Worm (Caenorhabditis elegans): ENCODE data around the gene C16C8.20.

Gene C16C8.20

DNA sequence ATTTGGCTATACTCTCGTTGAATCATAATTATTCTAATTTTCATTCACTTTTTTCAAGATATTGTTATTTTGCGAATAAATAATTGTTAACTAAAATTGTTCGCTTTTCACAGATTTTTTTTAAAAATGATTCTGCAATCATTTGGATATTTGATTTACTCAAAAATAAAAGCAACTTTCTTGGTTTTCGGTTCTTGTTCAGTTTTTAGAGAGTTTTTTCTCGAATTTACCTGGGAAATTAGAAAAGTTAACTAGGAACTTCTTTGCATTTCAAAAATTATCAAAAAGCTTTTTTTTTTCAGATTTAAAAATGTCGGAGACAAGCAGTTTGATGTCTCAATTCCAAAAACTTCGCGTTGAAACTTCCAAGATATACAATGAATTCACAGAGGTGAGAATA lies at the start of gene C16C8.20, which contains the start of gene gldi-6:
Gene C16C8.20, plus strand, starts transcription at position 301 of the 400 bp plus-strand sequence.
Gene gldi-6, plus strand, starts transcription at position 301 of the 400 bp plus-strand sequence.
- TF ChIP-seq C16A3.4 (tag; optimal IDR thresholded peaks at IDR 0.05) (no peak), nhr-11 (tag; optimal IDR thresholded peaks at IDR 0.05) (no peak), dpl-1 (GFP tag; optimal IDR thresholded peaks at IDR 0.05) (no peak)

DNA sequence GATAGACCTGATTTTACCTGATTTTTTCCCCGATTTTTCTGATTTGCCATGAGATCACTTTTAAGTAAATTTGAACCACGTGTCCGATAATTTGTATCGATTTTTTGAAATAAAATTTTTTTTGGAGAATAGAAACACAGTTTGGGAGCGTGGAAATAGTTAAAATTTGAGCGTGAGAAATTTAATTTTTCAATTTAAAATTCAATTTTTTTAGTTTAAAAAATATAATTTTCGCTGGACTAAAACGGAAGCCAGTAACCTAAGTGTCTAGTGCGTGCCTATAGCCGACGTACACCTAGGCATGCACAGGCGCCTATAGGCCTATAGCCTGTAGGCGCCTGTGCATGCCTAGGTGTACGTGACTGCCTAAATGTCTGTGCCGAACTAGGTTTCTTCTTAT lies 47.5 kb upstream of the C16C8.20 start, which contains the start of gene nep-9:
Gene nep-9, minus strand, starts transcription at position 101 of the 400 bp plus-strand sequence.
- TF ChIP-seq hlh-4 (tag; optimal IDR thresholded peaks at IDR 0.05) (no peak), ztf-11 (tag; optimal IDR thresholded peaks at IDR 0.05) (no peak), dsc-1 (tag; optimal IDR thresholded peaks at IDR 0.05) (no peak), jun-1 (tag; optimal IDR thresholded peaks at IDR 0.05) (no peak)

DNA sequence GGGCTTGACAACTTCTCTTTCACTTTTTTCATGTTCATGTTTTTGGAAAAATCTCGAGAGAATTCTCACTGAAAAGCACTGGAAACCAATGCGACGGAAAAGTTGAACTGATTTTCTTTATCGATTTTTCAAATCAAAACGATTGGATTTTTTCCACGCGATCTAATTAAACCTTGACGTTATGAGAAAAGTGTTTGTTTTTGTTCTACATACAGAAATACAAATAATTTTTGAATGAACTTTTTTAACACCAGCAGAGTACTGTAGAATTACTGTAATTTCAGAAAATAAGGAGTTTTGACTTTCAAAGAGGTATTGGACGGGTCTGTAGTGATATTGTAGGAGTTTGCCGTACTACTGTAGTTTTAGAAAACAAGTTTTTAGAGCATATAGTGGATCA lies 43.9 kb upstream of the C16C8.20 start, which contains the start of gene nep-10:
Gene nep-10, minus strand, starts transcription at position 101 of the 400 bp plus-strand sequence.
- TF ChIP-seq sup-37 (GFP tag; optimal IDR thresholded peaks at IDR 0.05): no peak
- TF ChIP-seq nhr-19 (GFP tag; conservative IDR thresholded peaks at IDR 0.05): no peak
- TF ChIP-seq ztf-11 (tag; optimal IDR thresholded peaks at IDR 0.05): no peak
- TF ChIP-seq efl-1 (optimal IDR thresholded peaks at IDR 0.05): no peak
- peak in 1 of 2 experiments; percentile 79 for TF ChIP-seq efl-1 (GFP tag; optimal IDR thresholded peaks at IDR 0.05 in 1 of 2)
- TF ChIP-seq nhr-90 (tag; optimal IDR thresholded peaks at IDR 0.05; ENCODE audit: poor library complexity): no peak
- TF ChIP-seq fkh-8 (tag; optimal IDR thresholded peaks at IDR 0.05): no peak
- no peak for TF ChIP-seq C34B4.2 (tag; optimal IDR thresholded peaks at IDR 0.05)

DNA sequence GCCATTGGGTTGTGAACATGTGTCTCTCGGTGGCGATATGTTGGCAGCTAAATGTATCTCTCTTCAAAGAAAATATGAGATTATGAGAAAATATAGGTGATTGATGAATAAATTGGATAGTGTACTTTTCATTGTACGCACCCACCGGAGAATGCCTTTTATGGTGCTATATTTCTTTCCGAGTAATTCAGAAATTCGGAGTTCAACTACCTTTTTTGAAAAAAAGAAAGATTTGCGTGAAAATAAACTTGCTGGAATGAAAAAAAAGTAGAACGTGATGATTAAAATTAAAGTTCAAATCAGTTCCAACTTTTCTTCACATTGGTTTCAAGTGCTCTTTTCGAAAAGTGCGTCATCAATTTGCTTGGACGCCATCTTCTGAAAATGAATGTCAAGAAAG lies 43.2 kb upstream of the C16C8.20 start, which contains the start of gene nep-8:
Gene nep-8, plus strand, starts transcription at position 301 of the 400 bp plus-strand sequence.
- TF ChIP-seq nhr-71 (tag; optimal IDR thresholded peaks at IDR 0.05): no peak
- no peak for TF ChIP-seq C16A3.4 (tag; optimal IDR thresholded peaks at IDR 0.05)
- TF ChIP-seq ets-5 (GFP tag; IDR thresholded peaks at IDR 0.05): no peak
- no peak for TF ChIP-seq ztf-4 (tag; optimal IDR thresholded peaks at IDR 0.05)
- TF ChIP-seq lin-13 (GFP tag; optimal IDR thresholded peaks at IDR 0.05): no peak
- TF ChIP-seq fos-1 (tag; optimal IDR thresholded peaks at IDR 0.05): no peak
- TF ChIP-seq mef-2 (tag; optimal IDR thresholded peaks at IDR 0.05): no peak
- no peak for TF ChIP-seq hpl-2 (GFP tag; optimal IDR thresholded peaks at IDR 0.05)
- no peak for TF ChIP-seq xbp-1 (tag; optimal IDR thresholded peaks at IDR 0.05)
- TF ChIP-seq C04F5.9 (tag; optimal IDR thresholded peaks at IDR 0.05): no peak
- TF ChIP-seq sup-37 (GFP tag; optimal IDR thresholded peaks at IDR 0.05): no peak
- no peak for TF ChIP-seq unc-130 (tag; optimal IDR thresholded peaks at IDR 0.05)

DNA sequence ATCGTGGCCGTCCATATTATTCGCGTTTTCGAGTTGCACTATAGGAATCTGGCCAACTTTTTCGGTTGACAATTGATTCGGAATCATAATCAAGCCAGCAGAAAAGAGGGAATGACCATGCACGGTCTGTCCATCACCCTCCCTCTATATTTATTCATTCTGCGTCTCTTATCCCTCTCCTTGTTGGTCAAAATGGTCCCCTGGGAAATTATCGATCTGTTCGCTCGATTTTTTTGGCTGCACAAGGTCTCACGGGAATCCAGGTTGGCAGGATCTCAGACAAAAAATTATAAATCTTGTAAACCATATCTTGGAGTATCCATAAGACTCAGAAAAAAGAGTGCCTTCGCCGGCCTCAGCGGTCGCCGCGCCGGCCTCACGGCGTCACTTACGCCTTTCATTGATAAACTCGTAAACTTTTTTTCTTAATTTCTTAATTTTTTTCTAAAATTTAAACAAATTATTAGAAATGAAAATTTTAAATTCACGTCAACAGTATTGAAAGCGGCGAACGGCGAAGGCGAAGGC lies 32.3 kb upstream of the C16C8.20 start, which contains the start of the genes F18A12.7 and F18A12.2:
Gene F18A12.7, minus strand, starts transcription at position 101 of the 528 bp plus-strand sequence.
Gene F18A12.2, plus strand, starts transcription at position 478 of the 528 bp plus-strand sequence.
- TF ChIP-seq nhr-85 (tag) (no peak), sox-4 (tag; optimal IDR thresholded peaks at IDR 0.05) (no peak), lin-35 (GFP tag; optimal IDR thresholded peaks at IDR 0.05) (no peak), lin-15B (tag; optimal IDR thresholded peaks at IDR 0.05) (no peak), mep-1 (tag; optimal IDR thresholded peaks at IDR 0.05) (no peak), tlp-1 (tag; optimal IDR thresholded peaks at IDR 0.05) (no peak), sup-37 (GFP tag; optimal IDR thresholded peaks at IDR 0.05) (no peak), nhr-84 (tag; optimal IDR thresholded peaks at IDR 0.05) (no peak), ama-1 (optimal IDR thresholded peaks at IDR 0.05) (no peak), ceh-82 (tag; optimal IDR thresholded peaks at IDR 0.05) (no peak), xbp-1 (tag; optimal IDR thresholded peaks at IDR 0.05) (no peak), C04F5.9 (tag; optimal IDR thresholded peaks at IDR 0.05) (no peak), lin-14 (GFP tag; optimal IDR thresholded peaks at IDR 0.05) (no peak), mdl-1 (tag; optimal IDR thresholded peaks at IDR 0.05) (no peak), efl-1 (optimal IDR thresholded peaks at IDR 0.05) (no peak), efl-1 (GFP tag; optimal IDR thresholded peaks at IDR 0.05 in 1 of 2) (no peak), zag-1 (tag; optimal IDR thresholded peaks at IDR 0.05) (no peak), unc-62 (GFP tag; optimal IDR thresholded peaks at IDR 0.05) (no peak), ceh-63 (GFP tag; optimal IDR thresholded peaks at IDR 0.05) (no peak), hlh-17 (GFP tag; optimal IDR thresholded peaks at IDR 0.05; ENCODE audit: borderline replicate concordance) (no peak)
